Fruit fly (Drosophila melanogaster) whole organism, embryonic: ENCODE data around the gene orion.

ENCODE experiments used
- Bgb ChIP-seq: fragments of 200-800 bp; sonication (Bioruptor generic); IDR thresholded peaks from 2 replicates; pipeline ENCODE4 v1.3.6; 2022; ENCODE audit warnings: missing biosample characterization, missing genetic modification characterization; ENCODE audit not compliant: partially characterized antibody
- CG1024 ChIP-seq: fragments of 200-800 bp; sonication (Bioruptor generic); IDR thresholded peaks from 2 replicates; pipeline ENCODE4 v1.3.6; 2022; ENCODE audit warnings: missing biosample characterization, missing genetic modification characterization
- CG10979 ChIP-seq: fragments of 200-800 bp; sonication (Bioruptor generic); optimal IDR thresholded peaks from 2 replicates; lab custom pipeline; 2018; ENCODE audit warnings: missing biosample characterization, mild to moderate bottlenecking, missing genetic modification characterization, moderate library complexity
- CG11247 ChIP-seq: fragments of 200-800 bp; sonication (Bioruptor generic); IDR thresholded peaks from 2 replicates; pipeline ENCODE4 v1.3.6; 2022; ENCODE audit warnings: missing biosample characterization, missing genetic modification characterization
- CG11695 ChIP-seq: fragments of 200-800 bp; sonication (Bioruptor generic); IDR thresholded peaks from 3 replicates; pipeline ENCODE4 v1.3.6; 2022; ENCODE audit warnings: missing biosample characterization, missing genetic modification characterization
- CG12104 ChIP-seq: fragments of 200-800 bp; sonication (Bioruptor generic); optimal IDR thresholded peaks from 3 replicates; lab custom pipeline; 2016; ENCODE audit warnings: missing biosample characterization, missing genetic modification characterization
- CG12744 ChIP-seq: fragments of 200-800 bp; sonication (Bioruptor generic); optimal IDR thresholded peaks from 2 replicates; lab custom pipeline; 2016; ENCODE audit warnings: missing biosample characterization, missing genetic modification characterization
- CG13287 ChIP-seq: fragments of 200-800 bp; sonication (Bioruptor generic); IDR thresholded peaks from 2 replicates; pipeline ENCODE4 v1.3.6; 2022; ENCODE audit warnings: missing biosample characterization, missing genetic modification characterization; ENCODE audit not compliant: partially characterized antibody
- CG13624 ChIP-seq: fragments of 200-800 bp; sonication (Bioruptor generic); optimal IDR thresholded peaks from 2 replicates; lab custom pipeline; 2016; ENCODE audit warnings: missing biosample characterization, missing genetic modification characterization
- CG15514 ChIP-seq: fragments of 200-800 bp; sonication (Bioruptor generic); optimal IDR thresholded peaks from 3 replicates; lab custom pipeline; 2017; ENCODE audit warnings: missing biosample characterization, missing genetic modification characterization, mild to moderate bottlenecking, moderate library complexity, missing genetic modification reagents
- CG17612 ChIP-seq: fragments of 200-800 bp; sonication (Bioruptor generic); IDR thresholded peaks from 2 replicates; pipeline ENCODE4 v1.3.6; 2022; ENCODE audit warnings: missing biosample characterization, missing genetic modification characterization
- CG30431 ChIP-seq: fragments of 200-800 bp; sonication (Bioruptor generic); optimal IDR thresholded peaks from 2 replicates; lab custom pipeline; 2017; ENCODE audit warnings: missing biosample characterization, missing genetic modification characterization
- CG3065 ChIP-seq: fragments of 200-800 bp; sonication (Bioruptor generic); optimal IDR thresholded peaks from 2 replicates; lab custom pipeline; 2016; ENCODE audit warnings: missing biosample characterization, missing genetic modification characterization
- CG31441 ChIP-seq: fragments of 200-800 bp; sonication (Bioruptor generic); IDR thresholded peaks from 2 replicates; pipeline ENCODE4 v1.3.6; 2022; ENCODE audit warnings: missing biosample characterization, missing genetic modification characterization
- CG32767 ChIP-seq: fragments of 200-800 bp; sonication (Bioruptor generic); IDR thresholded peaks from 2 replicates; pipeline ENCODE4 v1.3.6; 2022; ENCODE audit warnings: missing biosample characterization, missing genetic modification characterization
- CG4424 ChIP-seq: fragments of 200-800 bp; sonication (Bioruptor generic); optimal IDR thresholded peaks from 3 replicates; lab custom pipeline; 2016; ENCODE audit warnings: missing biosample characterization, missing genetic modification characterization
- CG5953 ChIP-seq: fragments of 200-800 bp; sonication (Bioruptor generic); IDR thresholded peaks from 2 replicates; pipeline ENCODE4 v1.3.6; 2022; ENCODE audit warnings: missing biosample characterization, missing genetic modification characterization
- CG6254 ChIP-seq: fragments of 200-800 bp; sonication (Bioruptor generic); optimal IDR thresholded peaks from 3 replicates; lab custom pipeline; 2017; ENCODE audit warnings: mild to moderate bottlenecking, missing biosample characterization, missing genetic modification reagents, missing genetic modification characterization
- CG7271 ChIP-seq: fragments of 200-800 bp; sonication (Bioruptor generic); optimal IDR thresholded peaks from 2 replicates; lab custom pipeline; 2018; ENCODE audit warnings: missing biosample characterization, mild to moderate bottlenecking, missing genetic modification characterization, moderate library complexity
- CG7357 ChIP-seq: fragments of 200-800 bp; sonication (Bioruptor generic); IDR thresholded peaks from 3 replicates; pipeline ENCODE4 v1.3.6; 2022; ENCODE audit warnings: missing biosample characterization, missing genetic modification characterization
- Doc3 ChIP-seq: fragments of 200-800 bp; sonication (Bioruptor generic); IDR thresholded peaks from 3 replicates; pipeline ENCODE4 v1.3.6; 2022; ENCODE audit warnings: missing biosample characterization, missing genetic modification characterization; ENCODE audit not compliant: partially characterized antibody
- Ets65A ChIP-seq: fragments of 200-800 bp; sonication (Bioruptor generic); peaks from one replicate; lab custom pipeline; 2016; ENCODE audit warnings: missing biosample characterization, missing genetic modification characterization
- GATAe ChIP-seq: fragments of 200-800 bp; sonication (Bioruptor generic); conservative IDR thresholded peaks from 2 replicates; pipeline ENCODE4 v1.3.6; 2022; ENCODE audit warnings: missing biosample characterization, missing genetic modification characterization
- Hr39 ChIP-seq: fragments of >200 bp; optimal IDR thresholded peaks from 2 replicates; lab custom pipeline; 2017
- Mes4 ChIP-seq: fragments of 200-800 bp; sonication (Bioruptor generic); optimal IDR thresholded peaks from 2 replicates; lab custom pipeline; 2016; ENCODE audit warnings: missing biosample characterization, missing genetic modification characterization
- NC2β ChIP-seq: fragments of 200-800 bp; sonication (Bioruptor generic); optimal IDR thresholded peaks from 2 replicates; lab custom pipeline; 2016; ENCODE audit warnings: missing biosample characterization, missing genetic modification characterization
- Oaz ChIP-seq: fragments of 200-800 bp; sonication (Bioruptor generic); IDR thresholded peaks from 2 replicates; pipeline ENCODE4 v1.3.6; 2022; ENCODE audit warnings: missing biosample characterization, missing genetic modification characterization
- Oli ChIP-seq: fragments of 200-800 bp; sonication (Bioruptor generic); optimal IDR thresholded peaks from 2 replicates; lab custom pipeline; 2018; ENCODE audit warnings: missing biosample characterization, mild to moderate bottlenecking, missing genetic modification characterization, moderate library complexity
- Sry-β ChIP-seq: fragments of 200-800 bp; sonication (Bioruptor generic); optimal IDR thresholded peaks from 2 replicates; lab custom pipeline; 2018; ENCODE audit warnings: missing biosample characterization, mild to moderate bottlenecking, missing genetic modification characterization, moderate library complexity
- Ssrp ChIP-seq: fragments of 200-800 bp; sonication (Bioruptor generic); optimal IDR thresholded peaks from 2 replicates; lab custom pipeline; 2018; ENCODE audit warnings: missing biosample characterization, mild to moderate bottlenecking, missing genetic modification characterization, moderate library complexity
- TFAM ChIP-seq: fragments of 200-800 bp; sonication (Bioruptor generic); optimal IDR thresholded peaks from 2 replicates; lab custom pipeline; 2017; ENCODE audit warnings: missing biosample characterization, missing genetic modification characterization, inconsistent platforms
- Usf ChIP-seq: fragments of 200-800 bp; sonication (Bioruptor generic); optimal IDR thresholded peaks from 2 replicates; lab custom pipeline; 2017; ENCODE audit warnings: missing genotype, missing biosample characterization, missing genetic modification characterization
- abd-A ChIP-seq: fragments of 200-800 bp; sonication (Bioruptor generic); optimal IDR thresholded peaks from 3 replicates; lab custom pipeline; 2019; ENCODE audit warnings: missing biosample characterization, mild to moderate bottlenecking, missing genetic modification characterization, moderate library complexity
- al ChIP-seq: fragments of 200-800 bp; sonication (Bioruptor generic); IDR thresholded peaks from 2 replicates; pipeline ENCODE4 v1.3.6; 2022; ENCODE audit warnings: missing biosample characterization, missing genetic modification characterization
- ase ChIP-seq: fragments of 200-800 bp; sonication (Bioruptor generic); IDR thresholded peaks from 3 replicates; pipeline ENCODE4 v1.3.6; 2022; ENCODE audit warnings: missing biosample characterization, missing genetic modification characterization
- cato ChIP-seq: fragments of 200-800 bp; sonication (Bioruptor generic); optimal IDR thresholded peaks from 2 replicates; lab custom pipeline; 2016; ENCODE audit warnings: missing biosample characterization, missing genetic modification characterization, borderline replicate concordance
- crol ChIP-seq: fragments of 200-800 bp; sonication (Bioruptor generic); IDR thresholded peaks from 2 replicates; pipeline ENCODE4 v1.3.6; 2022; ENCODE audit warnings: missing biosample characterization, missing genetic modification characterization
- fd3F ChIP-seq: fragments of 200-800 bp; sonication (Bioruptor generic); optimal IDR thresholded peaks from 2 replicates; lab custom pipeline; 2018; ENCODE audit warnings: missing biosample characterization, mild to moderate bottlenecking, missing genetic modification characterization, moderate library complexity
- gce ChIP-seq: fragments of 200-800 bp; sonication (Bioruptor generic); IDR thresholded peaks from 3 replicates; pipeline ENCODE4 v1.3.6; 2022; ENCODE audit warnings: missing biosample characterization, missing genetic modification characterization
- grau ChIP-seq: fragments of 200-800 bp; optimal IDR thresholded peaks from 3 replicates; lab custom pipeline; 2019; ENCODE audit warnings: missing biosample characterization, mild to moderate bottlenecking, missing genetic modification characterization, moderate library complexity
- gt ChIP-seq: fragments of 200-800 bp; sonication (Bioruptor generic); IDR thresholded peaks from 2 replicates; pipeline ENCODE4 v1.3.6; 2022; ENCODE audit warnings: missing biosample characterization, missing genetic modification characterization
- klu ChIP-seq: fragments of 200-800 bp; sonication (Bioruptor generic); IDR thresholded peaks from 2 replicates; pipeline ENCODE4 v1.3.6; 2022; ENCODE audit warnings: missing biosample characterization, missing genetic modification characterization
- mld ChIP-seq: fragments of 200-800 bp; sonication (Bioruptor generic); IDR thresholded peaks from 3 replicates; pipeline ENCODE4 v1.3.6; 2022; ENCODE audit warnings: missing biosample characterization, missing genetic modification characterization; ENCODE audit not compliant: partially characterized antibody
- nau ChIP-seq: fragments of 200-800 bp; sonication (Bioruptor generic); optimal IDR thresholded peaks from 3 replicates; lab custom pipeline; 2017; ENCODE audit warnings: missing biosample characterization, mild to moderate bottlenecking, missing genetic modification characterization, missing genetic modification reagents
- nmo ChIP-seq: fragments of 200-800 bp; sonication (Bioruptor generic); optimal IDR thresholded peaks from 2 replicates; lab custom pipeline; 2018; ENCODE audit warnings: missing biosample characterization, mild to moderate bottlenecking, missing genetic modification characterization, moderate library complexity
- odd ChIP-seq: fragments of 200-800 bp; sonication (Bioruptor generic); optimal IDR thresholded peaks from 2 replicates; lab custom pipeline; 2017; ENCODE audit warnings: missing biosample characterization, mild to moderate bottlenecking, missing genetic modification characterization
- prd ChIP-seq, 3 experiments: fragments of >200 bp in 2 of 3; fragments of 200-800 bp in 1 of 3; sonication (Bioruptor generic) in 1 of 3; optimal IDR thresholded peaks in 2 of 3; IDR thresholded peaks in 1 of 3; 2 replicates in 2 of 3; 3 replicates in 1 of 3; pipeline versions ENCODE4 v1.3.6 to Lab custom; 2017 to 2022; ENCODE audit warnings: missing biosample characterization in 1 of 3, missing genetic modification characterization in 1 of 3
- schlank ChIP-seq: fragments of 200-800 bp; sonication (Bioruptor generic); optimal IDR thresholded peaks from 2 replicates; lab custom pipeline; 2018; ENCODE audit warnings: missing biosample characterization, mild to moderate bottlenecking, missing genetic modification characterization
- unpg ChIP-seq: fragments of 200-800 bp; sonication (Bioruptor generic); optimal IDR thresholded peaks from 3 replicates; lab custom pipeline; 2018; ENCODE audit warnings: missing biosample characterization, mild to moderate bottlenecking, missing genetic modification characterization, moderate library complexity
- zfh1 ChIP-seq: fragments of 200-800 bp; sonication (Bioruptor generic); IDR thresholded peaks from 3 replicates; pipeline ENCODE4 v1.3.6; 2022; ENCODE audit warnings: missing biosample characterization, missing genetic modification characterization

Gene orion

DNA sequence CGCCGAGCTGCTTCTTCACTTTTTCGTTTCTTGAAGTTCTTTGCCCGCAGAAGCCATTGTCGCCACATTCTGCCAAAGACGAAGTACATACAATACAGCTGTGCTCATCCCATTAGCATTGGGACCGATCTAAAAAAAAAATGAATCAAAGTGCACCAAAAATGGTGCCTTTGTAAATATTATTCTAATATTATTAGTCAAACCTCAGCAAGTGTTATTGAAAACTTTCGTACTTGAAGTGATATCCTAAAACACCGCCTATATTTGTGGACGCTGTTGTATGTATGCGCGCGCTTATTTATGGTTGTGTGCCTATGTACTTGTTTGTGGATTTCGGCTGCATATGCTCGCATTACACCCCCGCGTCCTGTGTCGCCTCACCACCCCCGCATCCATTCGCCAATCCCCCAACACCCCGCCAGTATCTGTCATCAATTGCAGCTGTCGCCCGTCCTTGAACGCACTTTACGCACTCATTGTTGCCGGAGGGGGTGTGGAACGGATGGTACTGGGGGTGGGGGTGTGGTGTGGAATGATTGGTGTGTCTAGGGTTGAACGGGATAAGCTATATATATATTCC is 25.7 kb upstream of the orion start (continued):
- TF ChIP-seq zfh1 (GFP tag; lab: Robert Waterston, UW) (peak; percentile 94), CG12744 (GFP tag; lab: Kevin White, UChicago) (peak; percentile 21), Mes4 (GFP tag; lab: Kevin White, UChicago) (peak; percentile 55), CG5953 (GFP tag; lab: Robert Waterston, UW) (peak; percentile 79), cato (GFP tag; lab: Kevin White, UChicago) (peak; percentile 72), CG3065 (GFP tag; lab: Kevin White, UChicago) (peak; percentile 65), CG32767 (GFP tag; lab: Robert Waterston, UW) (peak; percentile 77), CG10979 (peak; percentile 92), GATAe (peak; percentile 38; the same call in 1 of the 2 replicates), CG17612 (peak; percentile 48; the same call in 1 of the 2 replicates), CG12104 (GFP tag; lab: Kevin White, UChicago) (peak; percentile 81), prd (optimal IDR thresholded peaks at IDR 0.05; lab: Kevin White, UChicago) (no peak), prd (GFP tag; IDR thresholded peaks at IDR 0.05; lab: Robert Waterston, UW) (peak; percentile 93), grau (tag; lab: Kevin White, UChicago) (peak; percentile 78), CG13287 (GFP tag; lab: Robert Waterston, UW) (no peak), TFAM (GFP tag; lab: Kevin White, UChicago) (peak; percentile 51), Oli (tag; lab: Kevin White, UChicago) (peak; percentile 91), gt (GFP tag; lab: Robert Waterston, UW) (peak; percentile 58), ase (peak; percentile 86), CG31441 (GFP tag; lab: Robert Waterston, UW) (peak; percentile 94), nau (peak; percentile 83), crol (GFP tag; lab: Robert Waterston, UW) (peak; percentile 95), Ets65A (GFP tag; lab: Kevin White, UChicago) (peak; percentile 94), nmo (peak; percentile 93), Bgb (GFP tag; lab: Robert Waterston, UW) (no peak), mld (GFP tag; lab: Robert Waterston, UW) (no peak), CG11695 (GFP tag; lab: Robert Waterston, UW) (peak; percentile 88), Hr39 (no peak), gce (GFP tag; lab: Robert Waterston, UW) (peak; percentile 87), CG7357 (GFP tag; lab: Robert Waterston, UW) (peak; percentile 81), odd (GFP tag; lab: Kevin White, UChicago) (peak; percentile 77), CG1024 (GFP tag; lab: Robert Waterston, UW) (peak; percentile 78), CG4424 (GFP tag; lab: Kevin White, UChicago) (peak; percentile 85), Oaz (GFP tag; lab: Robert Waterston, UW) (peak; percentile 71), unpg (GFP tag; lab: Kevin White, UChicago) (peak; percentile 93), abd-A (tag; lab: Kevin White, UChicago) (peak; percentile 58), klu (GFP tag; lab: Robert Waterston, UW) (peak; percentile 55), al (GFP tag; lab: Robert Waterston, UW) (peak; percentile 52; the same call in 1 of the 2 replicates), CG15514 (GFP tag; lab: Kevin White, UChicago) (peak; percentile 74), fd3F (GFP tag; lab: Kevin White, UChicago) (peak; percentile 75), Doc3 (GFP tag; lab: Robert Waterston, UW) (no peak), Ssrp (tag; lab: Kevin White, UChicago) (peak; percentile 88), CG7271 (tag; lab: Kevin White, UChicago) (peak; percentile 67), schlank (peak; percentile 65), Usf (GFP tag; lab: Kevin White, UChicago) (peak; percentile 55), CG30431 (GFP tag; lab: Kevin White, UChicago) (peak; percentile 85), CG11247 (GFP tag; lab: Robert Waterston, UW) (peak; percentile 81), NC2β (GFP tag; lab: Kevin White, UChicago) (peak; percentile 68), Sry-β (peak; percentile 41), CG13624 (GFP tag; lab: Kevin White, UChicago) (peak; percentile 8), CG6254 (peak; percentile 89)
